Worm (Caenorhabditis elegans) whole organism, L4/young adult: ENCODE measurements around the gene rme-4.

Experiments
- W03F9.2 ChIP-seq: fragments of 150-350 bp; optimal IDR thresholded peaks from 2 replicates; lab custom pipeline; 2014; ENCODE audit warnings: missing biosample characterization, missing genetic modification characterization
- dao-5 ChIP-seq: sonication (generic microtip); optimal IDR thresholded peaks from 2 replicates; lab custom pipeline; 2016; ENCODE audit warnings: missing genotype, missing genetic modification characterization, moderate library complexity, missing compliant biosample characterization
- him-1 ChIP-seq: sonication (generic microtip); optimal IDR thresholded peaks from 2 replicates; lab custom pipeline; 2016; ENCODE audit warnings: missing genotype, missing genetic modification reagents, missing genetic modification characterization, missing compliant biosample characterization

- no peak for TF ChIP-seq W03F9.2 (tag; lab: Kevin White, UChicago)
- no peak for TF ChIP-seq him-1 (tag; lab: Kevin White, UChicago)
- TF ChIP-seq dao-5, result no peak
These were observed 11.5 kb upstream of the rme-4 start for ce11 chrX:10391174-10391573.
